Worm (Caenorhabditis elegans) whole organism, L1 larva: ENCODE data around the gene Y41E3.7.

Experiments
- C04F5.9 ChIP-seq: sonication (generic microtip); optimal IDR thresholded peaks from 2 replicates; lab custom pipeline; 2016; ENCODE audit warnings: missing genetic modification characterization, missing compliant biosample characterization
- C16A3.4 ChIP-seq: fragments of 150-350 bp; optimal IDR thresholded peaks from 2 replicates; lab custom pipeline; 2014; ENCODE audit warnings: missing biosample characterization, missing genetic modification characterization
- C34B4.2 ChIP-seq: sonication (generic microtip); optimal IDR thresholded peaks from 2 replicates; lab custom pipeline; 2017; ENCODE audit warnings: mild to moderate bottlenecking, missing genetic modification characterization, missing compliant biosample characterization
- F16B12.6 ChIP-seq: fragments of 150-350 bp; optimal IDR thresholded peaks from 2 replicates; lab custom pipeline; 2014; ENCODE audit warnings: missing biosample characterization, missing genetic modification characterization
- Y116A8C.19 ChIP-seq: sonication (generic microtip); optimal IDR thresholded peaks from 2 replicates; lab custom pipeline; 2016; ENCODE audit warnings: missing compliant biosample characterization, missing genetic modification characterization, borderline replicate concordance
- aha-1 ChIP-seq: fragments of 150-350 bp; optimal IDR thresholded peaks from 2 replicates; lab custom pipeline; 2014; ENCODE audit warnings: missing biosample characterization, missing genetic modification characterization
- aly-2 ChIP-seq: fragments of 150-350 bp; optimal IDR thresholded peaks from 2 replicates; lab custom pipeline; 2014; ENCODE audit warnings: missing biosample characterization, missing genetic modification characterization
- ama-1 ChIP-seq: fragments of 150-350 bp; optimal IDR thresholded peaks from 2 replicates; lab custom pipeline; 2014
- blmp-1 ChIP-seq: fragments of 150-350 bp; optimal IDR thresholded peaks from 2 replicates; lab custom pipeline; 2014; ENCODE audit warnings: missing biosample characterization, missing genetic modification characterization
- ceh-63 ChIP-seq: fragments of 200-800 bp; sonication (Bioruptor generic); optimal IDR thresholded peaks from 2 replicates; lab custom pipeline; 2018; ENCODE audit warnings: mild to moderate bottlenecking, missing genetic modification characterization, missing compliant biosample characterization
- ceh-82 ChIP-seq, 3 experiments: fragments of 150-350 bp in 1 of 3; sonication (generic microtip) in 2 of 3; optimal IDR thresholded peaks; 2 replicates each; lab custom pipeline; 2014 to 2017; ENCODE audit warnings: missing biosample characterization in 3 of 3, missing genetic modification characterization in 3 of 3
- ces-1 ChIP-seq: fragments of 150-350 bp; optimal IDR thresholded peaks from 2 replicates; lab custom pipeline; 2014; ENCODE audit warnings: missing biosample characterization, missing genetic modification reagents, missing genetic modification characterization
- dpl-1 ChIP-seq, 3 experiments: fragments of 150-350 bp in 2 of 3; sonication (generic microtip) in 1 of 3; optimal IDR thresholded peaks; 2 replicates each; lab custom pipeline; 2014 to 2017; ENCODE audit warnings: missing biosample characterization in 3 of 3, missing genetic modification characterization in 3 of 3, missing genetic modification reagents in 3 of 3
- dsc-1 ChIP-seq: sonication (generic microtip); optimal IDR thresholded peaks from 2 replicates; lab custom pipeline; 2016; ENCODE audit warnings: mild to moderate bottlenecking, missing genetic modification characterization, missing compliant biosample characterization
- egl-27 ChIP-seq, 2 experiments: fragments of 150-350 bp in 1 of 2; sonication (generic microtip); optimal IDR thresholded peaks; 3 replicates each; lab custom pipeline; 2017 to 2018; ENCODE audit warnings: missing biosample characterization in 2 of 2, missing genetic modification characterization in 2 of 2, missing genetic modification reagents in 2 of 2
- elt-2 ChIP-seq: sonication (generic microtip); optimal IDR thresholded peaks from 2 replicates; lab custom pipeline; 2016; ENCODE audit warnings: missing genetic modification characterization, mild to moderate bottlenecking, inconsistent platforms, missing compliant biosample characterization, missing genetic modification reagents
- elt-3 ChIP-seq, 6 experiments: fragments of 150-350 bp in 1 of 6; sonication (generic microtip); optimal IDR thresholded peaks; 2 replicates each; lab custom pipeline; 2017 to 2018; ENCODE audit warnings: missing biosample characterization in 6 of 6, missing genetic modification characterization in 6 of 6, inconsistent platforms in 1 of 6
- fkh-8 ChIP-seq: sonication (generic microtip); optimal IDR thresholded peaks from 2 replicates; lab custom pipeline; 2016; ENCODE audit warnings: mild to moderate bottlenecking, missing genetic modification characterization, missing compliant biosample characterization
- grh-1 ChIP-seq: fragments of 200-800 bp; sonication (Bioruptor generic); IDR thresholded peaks from 2 replicates; pipeline ENCODE4 v1.3.6; 2022; ENCODE audit warnings: missing genetic modification reagents, missing genetic modification characterization, missing compliant biosample characterization
- hpl-2 ChIP-seq: fragments of 150-350 bp; optimal IDR thresholded peaks from 2 replicates; lab custom pipeline; 2014; ENCODE audit warnings: missing biosample characterization, missing genetic modification reagents, missing genetic modification characterization
- isw-1 ChIP-seq: fragments of 200-800 bp; sonication (Bioruptor generic); IDR thresholded peaks from 2 replicates; pipeline ENCODE4 v1.3.6; 2022; ENCODE audit warnings: missing genetic modification characterization, missing compliant biosample characterization
- jun-1 ChIP-seq: fragments of 150-350 bp; optimal IDR thresholded peaks from 2 replicates; lab custom pipeline; 2014; ENCODE audit warnings: missing biosample characterization, missing genetic modification reagents, missing genetic modification characterization
- lin-13 ChIP-seq: fragments of 150-350 bp; optimal IDR thresholded peaks from 2 replicates; lab custom pipeline; 2014; ENCODE audit warnings: missing biosample characterization, missing genetic modification reagents, missing genetic modification characterization
- lin-35 ChIP-seq, 2 experiments: fragments of 150-350 bp; optimal IDR thresholded peaks; 2 replicates each; lab custom pipeline; 2014; ENCODE audit warnings: missing biosample characterization in 2 of 2, missing genetic modification characterization in 2 of 2, missing genetic modification reagents in 2 of 2
- lsy-2 ChIP-seq, 2 experiments: fragments of 150-350 bp; optimal IDR thresholded peaks; 2 replicates each; lab custom pipeline; 2014; ENCODE audit warnings: missing biosample characterization in 2 of 2, missing genetic modification characterization in 2 of 2
- mab-9 ChIP-seq: fragments of 200-800 bp; sonication (Bioruptor generic); IDR thresholded peaks from 2 replicates; pipeline ENCODE4 v1.3.6; 2022; ENCODE audit warnings: missing genetic modification reagents, missing genetic modification characterization, missing compliant biosample characterization
- mdl-1 ChIP-seq, 2 experiments: fragments of 150-350 bp; optimal IDR thresholded peaks; 2 replicates each; lab custom pipeline; 2014 to 2017; ENCODE audit warnings: missing biosample characterization in 2 of 2, missing genetic modification characterization in 2 of 2, inconsistent platforms in 1 of 2
- mep-1 ChIP-seq: fragments of 150-350 bp; optimal IDR thresholded peaks from 2 replicates; lab custom pipeline; 2014; ENCODE audit warnings: missing biosample characterization, missing genetic modification characterization
- nhr-11 ChIP-seq: fragments of 150-350 bp; optimal IDR thresholded peaks from 2 replicates; lab custom pipeline; 2014; ENCODE audit warnings: missing biosample characterization, missing genetic modification characterization
- nhr-12 ChIP-seq: sonication (generic microtip); optimal IDR thresholded peaks from 2 replicates; lab custom pipeline; 2017; ENCODE audit warnings: missing biosample characterization, missing genetic modification characterization
- nhr-20 ChIP-seq: sonication (generic microtip); optimal IDR thresholded peaks from 2 replicates; lab custom pipeline; 2016; ENCODE audit warnings: mild to moderate bottlenecking, missing genetic modification characterization, missing compliant biosample characterization
- nhr-237 ChIP-seq: fragments of 150-350 bp; optimal IDR thresholded peaks from 2 replicates; lab custom pipeline; 2014; ENCODE audit warnings: missing biosample characterization, missing genetic modification characterization
- nhr-47 ChIP-seq: sonication (generic microtip); optimal IDR thresholded peaks from 2 replicates; lab custom pipeline; 2016; ENCODE audit warnings: mild to moderate bottlenecking, missing genetic modification characterization, moderate library complexity, missing compliant biosample characterization
- nhr-71 ChIP-seq: sonication (generic microtip); optimal IDR thresholded peaks from 2 replicates; lab custom pipeline; 2016; ENCODE audit warnings: mild to moderate bottlenecking, missing genetic modification characterization, moderate library complexity, missing compliant biosample characterization
- nhr-76 ChIP-seq: sonication (generic microtip); optimal IDR thresholded peaks from 2 replicates; lab custom pipeline; 2017; ENCODE audit warnings: missing biosample characterization, missing genetic modification characterization
- nhr-77 ChIP-seq: fragments of 150-350 bp; optimal IDR thresholded peaks from 2 replicates; lab custom pipeline; 2014; ENCODE audit warnings: missing biosample characterization, missing genetic modification characterization
- nhr-85 ChIP-seq: sonication (generic microtip); peaks from one replicate; lab custom pipeline; 2016; ENCODE audit warnings: missing genetic modification characterization, inconsistent platforms, missing compliant biosample characterization
- nhr-90 ChIP-seq: sonication (generic microtip); optimal IDR thresholded peaks from 2 replicates; lab custom pipeline; 2016; ENCODE audit warnings: mild to moderate bottlenecking, missing genetic modification characterization, missing compliant biosample characterization; ENCODE audit not compliant: poor library complexity
- pag-3 ChIP-seq: sonication (generic microtip); optimal IDR thresholded peaks from 2 replicates; lab custom pipeline; 2017; ENCODE audit warnings: missing genetic modification characterization, mild to moderate bottlenecking, missing compliant biosample characterization, antibody characterized with exemption, borderline replicate concordance; ENCODE audit not compliant: insufficient read depth
- pax-3 ChIP-seq: fragments of 200-800 bp; sonication (Bioruptor generic); optimal IDR thresholded peaks from 2 replicates; lab custom pipeline; 2018; ENCODE audit warnings: mild to moderate bottlenecking, missing genetic modification characterization, moderate library complexity, missing compliant biosample characterization
- pqm-1 ChIP-seq: sonication (generic microtip); optimal IDR thresholded peaks from 3 replicates; lab custom pipeline; 2017; ENCODE audit warnings: missing biosample characterization, missing genetic modification characterization
- rnt-1 ChIP-seq: sonication (generic microtip); optimal IDR thresholded peaks from 2 replicates; lab custom pipeline; 2016; ENCODE audit warnings: mild to moderate bottlenecking, missing genetic modification characterization, moderate library complexity, missing compliant biosample characterization
- skn-1 ChIP-seq: fragments of 150-350 bp; optimal IDR thresholded peaks from 2 replicates; lab custom pipeline; 2014; ENCODE audit warnings: missing biosample characterization, missing genetic modification characterization
- snpc-4 ChIP-seq: fragments of 150-350 bp; optimal IDR thresholded peaks from 2 replicates; lab custom pipeline; 2014; ENCODE audit warnings: missing biosample characterization, missing genetic modification characterization
- sptf-1 ChIP-seq: fragments of 150-350 bp; optimal IDR thresholded peaks from 2 replicates; lab custom pipeline; 2014; ENCODE audit warnings: missing biosample characterization, missing genetic modification characterization
- sup-37 ChIP-seq: fragments of 200-800 bp; sonication (Bioruptor generic); optimal IDR thresholded peaks from 2 replicates; lab custom pipeline; 2018; ENCODE audit warnings: mild to moderate bottlenecking, missing genetic modification characterization, missing compliant biosample characterization
- unc-30 ChIP-seq: sonication (generic microtip); optimal IDR thresholded peaks from 2 replicates; lab custom pipeline; 2017; ENCODE audit warnings: missing biosample characterization, missing genetic modification characterization
- unc-62 ChIP-seq: fragments of 150-350 bp; optimal IDR thresholded peaks from 2 replicates; lab custom pipeline; 2014; ENCODE audit warnings: missing biosample characterization, missing genetic modification reagents, missing genetic modification characterization
- unc-86 ChIP-seq: sonication (generic microtip); optimal IDR thresholded peaks from 2 replicates; lab custom pipeline; 2016; ENCODE audit warnings: missing genetic modification characterization, missing compliant biosample characterization
- vab-15 ChIP-seq: sonication (generic microtip); optimal IDR thresholded peaks from 2 replicates; lab custom pipeline; 2017; ENCODE audit warnings: missing genotype, mild to moderate bottlenecking, missing genetic modification characterization, missing compliant biosample characterization
- zag-1 ChIP-seq: fragments of 150-350 bp; optimal IDR thresholded peaks from 2 replicates; lab custom pipeline; 2014; ENCODE audit warnings: missing biosample characterization, missing genetic modification characterization
- zip-4 ChIP-seq: fragments of 200-800 bp; sonication (Bioruptor generic); optimal IDR thresholded peaks from 2 replicates; lab custom pipeline; 2018; ENCODE audit warnings: mild to moderate bottlenecking, missing genetic modification characterization, moderate library complexity, missing compliant biosample characterization
- ztf-11 ChIP-seq, 2 experiments: sonication (generic microtip); optimal IDR thresholded peaks; 2 replicates each; lab custom pipeline; 2016 to 2017; ENCODE audit warnings: missing genetic modification characterization in 2 of 2, missing biosample characterization in 1 of 2, missing compliant biosample characterization in 1 of 2
- ztf-4 ChIP-seq: fragments of 150-350 bp; optimal IDR thresholded peaks from 2 replicates; lab custom pipeline; 2014; ENCODE audit warnings: missing biosample characterization, missing genetic modification characterization

The Y41E3.7 gene

DNA sequence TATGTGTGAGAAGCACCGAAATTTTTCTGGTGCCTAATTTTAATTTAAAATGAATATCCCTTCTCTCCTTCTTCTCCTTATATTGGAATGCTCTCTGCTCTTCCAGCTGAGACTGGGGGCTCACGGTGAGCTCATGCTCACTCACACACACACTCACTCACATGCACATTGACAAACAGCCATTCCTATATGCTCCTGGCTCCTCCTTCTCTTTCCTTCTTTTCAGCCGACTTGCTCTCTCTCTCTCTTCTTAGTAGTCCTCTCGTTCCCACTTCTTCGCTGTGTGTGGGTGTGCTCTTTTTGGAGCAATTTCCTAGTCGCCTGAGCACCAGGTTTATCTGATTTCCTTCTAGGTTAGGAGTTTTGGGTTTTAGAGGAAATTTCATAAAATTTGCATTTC lies 7.1 kb downstream of the Y41E3.7 start (continued):
- TF ChIP-seq dsc-1 (no peak), dpl-1 (GFP tag; optimal IDR thresholded peaks at IDR 0.05; lab: Kevin White, UChicago) (peak in 1 of 3 experiments; percentile 33), nhr-237 (tag; lab: Kevin White, UChicago) (no peak), aha-1 (tag; lab: Kevin White, UChicago) (no peak), lin-13 (GFP tag; lab: Kevin White, UChicago) (no peak), ztf-11 (tag; optimal IDR thresholded peaks at IDR 0.05; lab: Kevin White, UChicago) (no peak), ztf-4 (no peak), snpc-4 (tag; lab: Kevin White, UChicago) (no peak), skn-1 (tag; lab: Kevin White, UChicago) (no peak), pax-3 (peak; percentile 3), nhr-20 (tag; lab: Kevin White, UChicago) (no peak), elt-2 (tag; lab: Kevin White, UChicago) (no peak), nhr-77 (tag; lab: Kevin White, UChicago) (no peak), hpl-2 (no peak), nhr-85 (tag; lab: Kevin White, UChicago) (no peak), lsy-2 (tag; optimal IDR thresholded peaks at IDR 0.05; lab: Kevin White, UChicago) (peak in 1 of 2 experiments; percentile 56), mep-1 (no peak), egl-27 (tag; optimal IDR thresholded peaks at IDR 0.05; lab: Kevin White, UChicago) (no peak), blmp-1 (tag; lab: Kevin White, UChicago) (no peak), ceh-82 (tag; optimal IDR thresholded peaks at IDR 0.05; lab: Kevin White, UChicago) (peak in 1 of 3 experiments; percentile 66), jun-1 (no peak), C16A3.4 (no peak), nhr-12 (tag; lab: Kevin White, UChicago) (no peak), mab-9 (no peak), F16B12.6 (tag; lab: Kevin White, UChicago) (no peak), unc-30 (tag; lab: Kevin White, UChicago) (no peak), mdl-1 (tag; optimal IDR thresholded peaks at IDR 0.05; lab: Kevin White, UChicago) (no peak), lin-35 (GFP tag; optimal IDR thresholded peaks at IDR 0.05; lab: Kevin White, UChicago) (peak in 1 of 2 experiments; percentile 34), ces-1 (GFP tag; lab: Kevin White, UChicago) (no peak), grh-1 (no peak), pag-3 (no peak), ama-1 (lab: Kevin White, UChicago) (no peak), nhr-47 (tag; lab: Kevin White, UChicago) (peak; percentile 29), nhr-76 (tag; lab: Kevin White, UChicago) (no peak), pqm-1 (no peak), vab-15 (no peak), rnt-1 (no peak), fkh-8 (tag; lab: Kevin White, UChicago) (peak; percentile 75), nhr-71 (tag; lab: Kevin White, UChicago) (peak; percentile 44), sptf-1 (no peak), zag-1 (tag; lab: Kevin White, UChicago) (no peak), isw-1 (GFP tag; lab: Robert Waterston, UW) (no peak), unc-86 (tag; lab: Kevin White, UChicago) (peak; percentile 22), Y116A8C.19 (tag; lab: Kevin White, UChicago) (no peak), nhr-90 (no peak), unc-62 (no peak), aly-2 (tag; lab: Kevin White, UChicago) (no peak), nhr-11 (tag; lab: Kevin White, UChicago) (no peak), C04F5.9 (tag; lab: Kevin White, UChicago) (no peak), zip-4 (GFP tag; lab: Kevin White, UChicago) (no peak), ceh-63 (GFP tag; lab: Kevin White, UChicago) (no peak), elt-3 (tag; optimal IDR thresholded peaks at IDR 0.05; lab: Kevin White, UChicago) (no peak), C34B4.2 (no peak), sup-37 (GFP tag; lab: Kevin White, UChicago) (no peak)
